Fruit fly (Drosophila melanogaster): ENCODE results near the gene rdx.

DNA sequence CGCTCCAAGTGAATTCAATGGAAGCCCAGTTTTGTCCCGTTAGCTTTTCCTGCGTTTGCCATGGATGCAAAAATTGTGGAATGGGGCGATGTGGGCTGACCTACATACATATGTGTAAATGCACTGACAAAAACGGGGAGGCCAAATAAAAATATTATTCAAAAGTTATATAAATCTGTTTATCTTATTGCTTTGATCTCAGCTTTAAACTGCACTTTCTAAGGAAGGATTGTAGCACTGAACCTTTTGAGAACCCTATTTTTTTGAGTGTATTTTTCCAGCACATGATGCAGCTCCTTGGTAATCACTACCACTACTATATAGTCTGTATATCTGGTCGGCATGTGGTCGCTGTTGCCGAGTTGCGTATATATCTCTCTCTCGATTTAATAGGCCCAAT lies 45.2 kb upstream of the rdx start:
- no peak for TF ChIP-seq ttk (optimal IDR thresholded peaks at IDR 0.05)
- no peak for TF ChIP-seq psq (optimal IDR thresholded peaks at IDR 0.05)
- TF ChIP-seq h (optimal IDR thresholded peaks at IDR 0.05): no peak
- TF ChIP-seq Sin3A (optimal IDR thresholded peaks at IDR 0.05): no peak
- no peak for TF ChIP-seq insv (optimal IDR thresholded peaks at IDR 0.05)
- no peak for TF ChIP-seq Myc (optimal IDR thresholded peaks at IDR 0.05)

Measured in Kc167 (cell line).